Worm (Caenorhabditis elegans) whole organism, L3 larva: Measurements from ENCODE around the gene wht-7.

Source experiments
- elt-1 ChIP-seq: fragments of 150-350 bp; optimal IDR thresholded peaks from 2 replicates; lab custom pipeline; 2014; ENCODE audit warnings: missing biosample characterization, missing genetic modification characterization
- fkh-10 ChIP-seq: sonication (generic microtip); optimal IDR thresholded peaks from 2 replicates; lab custom pipeline; 2017; ENCODE audit warnings: missing biosample characterization, missing genetic modification reagents, missing genetic modification characterization

- TF ChIP-seq elt-1 (tag; lab: Kevin White, UChicago) (no peak), fkh-10 (no peak)
Measured at ce11 chrIII:6177631-6178030, 28.2 kb upstream of the wht-7 start.
